Fruit fly (Drosophila melanogaster): Measurements from ENCODE around the gene CG18641.

The CG18641 gene

DNA sequence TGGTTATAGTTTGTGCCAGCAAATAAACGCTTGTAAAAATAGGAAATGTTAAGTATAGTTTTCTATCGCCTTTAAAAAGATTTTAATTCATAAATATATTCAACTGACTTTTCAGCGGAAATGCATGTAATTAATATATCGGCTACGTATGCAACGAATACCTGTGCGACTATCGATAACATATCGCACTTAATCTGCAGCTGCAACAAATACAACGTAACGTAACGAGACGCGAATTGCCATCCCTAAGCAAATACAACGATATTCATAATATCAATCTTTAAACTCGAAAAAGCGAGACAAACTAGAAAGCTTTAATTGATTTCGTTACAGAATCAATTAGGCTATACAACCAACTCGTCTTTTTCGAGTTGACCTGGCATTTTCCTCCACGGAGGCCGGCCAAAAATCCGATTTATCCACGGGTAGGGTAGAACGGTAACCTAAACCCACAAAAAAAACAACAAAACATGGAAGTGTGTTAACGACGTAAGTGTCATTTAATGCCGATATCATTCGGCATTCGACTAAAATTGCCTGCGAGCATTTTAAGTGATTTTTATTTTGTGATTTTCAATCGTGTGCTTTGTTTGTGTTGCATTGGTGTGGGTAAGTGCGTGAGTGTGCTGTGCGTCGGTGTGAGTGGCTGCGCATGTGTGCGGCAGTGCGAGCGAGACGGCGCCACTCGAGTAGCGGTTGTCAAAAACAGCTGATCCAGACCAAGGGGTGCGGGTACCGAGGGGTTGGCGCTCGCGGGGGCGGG lies 39.3 kb downstream of the CG18641 start, which contains the start of gene Atxn7 (continued):
- TF ChIP-seq CG10654 (GFP tag; optimal IDR thresholded peaks at IDR 0.05) (peak; percentile 15), Gsc (GFP tag; IDR thresholded peaks at IDR 0.05) (no peak), CG16863 (GFP tag; optimal IDR thresholded peaks at IDR 0.05) (peak; percentile 31), CG5180 (GFP tag; optimal IDR thresholded peaks at IDR 0.05) (peak; percentile 40), ato (GFP tag; IDR thresholded peaks at IDR 0.05; ENCODE audit: partially characterized antibody) (peak; percentile 96), ATbp (GFP tag; optimal IDR thresholded peaks at IDR 0.05) (peak; percentile 74), CG10147 (GFP tag; optimal IDR thresholded peaks at IDR 0.05) (no peak), CrebB (tag; optimal IDR thresholded peaks at IDR 0.05) (peak; percentile 74), vnd (GFP tag; IDR thresholded peaks at IDR 0.05; ENCODE audit: partially characterized antibody) (peak; percentile 83), Bteb2 (GFP tag; optimal IDR thresholded peaks at IDR 0.05) (peak; percentile 42), Hey (tag; optimal IDR thresholded peaks at IDR 0.05) (peak; percentile 47), ara (GFP tag; IDR thresholded peaks at IDR 0.05) (peak; percentile 61), CG4404 (GFP tag; IDR thresholded peaks at IDR 0.05) (no peak), dysf (GFP tag; IDR thresholded peaks at IDR 0.05) (peak; percentile 46; the same call in 2 of the 3 replicates), sob (GFP tag; IDR thresholded peaks at IDR 0.05) (peak; percentile 72), CG14014 (GFP tag; IDR thresholded peaks at IDR 0.05) (peak; percentile 51; the same call in 1 of the 2 replicates), Mes4 (GFP tag; optimal IDR thresholded peaks at IDR 0.05) (peak; percentile 73), CG8944 (GFP tag; optimal IDR thresholded peaks at IDR 0.05) (peak; percentile 29), CG9215 (GFP tag; IDR thresholded peaks at IDR 0.05) (no peak), CG7928 (GFP tag; optimal IDR thresholded peaks at IDR 0.05) (no peak), CG4707 (GFP tag; optimal IDR thresholded peaks at IDR 0.05) (peak; percentile 75), MESR4 (GFP tag; optimal IDR thresholded peaks at IDR 0.05) (peak; percentile 76), CG8281 (tag; optimal IDR thresholded peaks at IDR 0.05) (no peak), slp2 (GFP tag; optimal IDR thresholded peaks at IDR 0.05) (peak; percentile 55), br (optimal IDR thresholded peaks at IDR 0.05) (no peak), Sry-δ (GFP tag; optimal IDR thresholded peaks at IDR 0.05) (peak; percentile 95), ewg (GFP tag; optimal IDR thresholded peaks at IDR 0.05) (peak; percentile 97), CG9932 (GFP tag; IDR thresholded peaks at IDR 0.05) (peak; percentile 52), luna (GFP tag; optimal IDR thresholded peaks at IDR 0.05) (no peak), ftz-f1 (GFP tag; optimal IDR thresholded peaks at IDR 0.05) (no peak), schlank (tag; optimal IDR thresholded peaks at IDR 0.05) (peak; percentile 65), da (GFP tag; optimal IDR thresholded peaks at IDR 0.05) (peak; percentile 77), shn (GFP tag; optimal IDR thresholded peaks at IDR 0.05) (peak; percentile 50), Ada2b (GFP tag; IDR thresholded peaks at IDR 0.05) (peak; percentile 42; the same call in 1 of the 2 replicates), CG11398 (GFP tag; optimal IDR thresholded peaks at IDR 0.05) (peak; percentile 3), ind (GFP tag; optimal IDR thresholded peaks at IDR 0.05) (no peak), CG3838 (GFP tag; optimal IDR thresholded peaks at IDR 0.05) (peak; percentile 82), Dbx (GFP tag; IDR thresholded peaks at IDR 0.05) (peak; percentile 56; the same call in 2 of the 3 replicates), CG13123 (GFP tag; optimal IDR thresholded peaks at IDR 0.05) (no peak), Hr39 (optimal IDR thresholded peaks at IDR 0.05) (no peak), bcd (GFP tag; optimal IDR thresholded peaks at IDR 0.05) (peak; percentile 80), Nf-YA (GFP tag; IDR thresholded peaks at IDR 0.05) (0 out of 2 replicates have a peak, but pooled peaks have one; percentile 11), CG17829 (tag; optimal IDR thresholded peaks at IDR 0.05) (peak; percentile 49), NfI (GFP tag; optimal IDR thresholded peaks at IDR 0.05) (peak; percentile 89), CG2712 (tag; optimal IDR thresholded peaks at IDR 0.05) (peak; percentile 55), CG13287 (GFP tag; IDR thresholded peaks at IDR 0.05; ENCODE audit: partially characterized antibody) (peak; percentile 89), Ets97D (GFP tag; optimal IDR thresholded peaks at IDR 0.05) (peak; percentile 99), Sox100B (GFP tag; optimal IDR thresholded peaks at IDR 0.05) (peak; percentile 72), inv (GFP tag; IDR thresholded peaks at IDR 0.05; ENCODE audit: partially characterized antibody) (peak; percentile 93), Poxn (GFP tag; IDR thresholded peaks at IDR 0.05) (no peak)

Data from whole organism, embryonic.